Fruit fly (Drosophila melanogaster) whole organism: Measurements from ENCODE around the gene E5.

Source experiments
- CG8478 ChIP-seq: fragments of >200 bp; optimal IDR thresholded peaks from 2 replicates; lab custom pipeline; 2018; ENCODE audit warnings: inconsistent platforms
- pan ChIP-seq: fragments of >200 bp; optimal IDR thresholded peaks from 2 replicates; lab custom pipeline; 2017
- psq ChIP-seq: fragments of >200 bp; optimal IDR thresholded peaks from 2 replicates; lab custom pipeline; 2017
- usp ChIP-seq: fragments of >200 bp; optimal IDR thresholded peaks from 2 replicates; lab custom pipeline; 2017; ENCODE audit warnings: missing biosample characterization, missing genetic modification characterization, mixed read lengths

DNA sequence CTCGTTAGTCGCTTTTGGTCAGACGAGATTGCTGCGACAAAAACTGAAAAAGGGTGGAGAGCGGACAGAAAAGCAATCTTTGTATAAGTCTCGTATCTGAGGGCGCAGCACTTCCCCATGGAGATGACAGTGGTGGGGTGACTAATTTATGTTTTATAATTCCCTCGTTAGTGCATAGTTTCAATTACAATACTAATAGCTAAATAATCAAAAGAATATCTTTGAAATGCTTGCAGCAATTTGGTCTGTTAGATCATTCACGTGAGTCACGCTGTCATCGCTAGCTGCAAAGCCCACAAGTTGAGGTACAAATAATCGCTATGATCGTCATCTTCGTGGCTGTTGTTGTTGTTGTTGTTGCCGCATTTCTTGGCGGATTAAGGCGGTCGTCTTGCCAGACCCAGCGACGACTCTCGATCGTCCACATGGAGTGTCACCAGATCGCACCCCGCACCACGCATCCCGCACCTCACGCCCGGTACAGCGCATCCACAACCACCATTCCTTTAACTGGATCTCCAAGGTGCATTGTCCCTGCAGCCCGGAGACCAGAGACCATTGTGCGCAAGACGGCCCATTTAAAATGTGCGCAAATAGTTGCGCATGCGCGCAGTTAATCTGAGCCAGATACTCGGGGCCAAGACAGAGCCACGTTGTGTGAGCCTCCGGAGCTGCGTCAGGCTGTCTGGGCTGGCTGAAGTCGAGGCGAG lies 47.2 kb upstream of the E5 start:
- TF ChIP-seq psq = no peak
- TF ChIP-seq usp (GFP tag; lab: Kevin White, UChicago) = no peak
- TF ChIP-seq pan (lab: Kevin White, UChicago) = no peak
- TF ChIP-seq CG8478 (lab: Kevin White, UChicago) = no peak
